Worm (Caenorhabditis elegans): ENCODE data around the gene F10G7.9.

F10G7.9 gene

ce11 chrII:4673242-4673641 lies 33.0 kb downstream of the F10G7.9 start:
- TF ChIP-seq mxl-3 (GFP tag; optimal IDR thresholded peaks at IDR 0.05) = no peak
- peak; percentile 72 for TF ChIP-seq set-16 (GFP tag; IDR thresholded peaks at IDR 0.05)
- no peak for TF ChIP-seq gei-8 (GFP tag; optimal IDR thresholded peaks at IDR 0.05)
- no peak for TF ChIP-seq ctbp-1 (GFP tag; IDR thresholded peaks at IDR 0.05)
- TF ChIP-seq pha-4 (GFP tag; IDR thresholded peaks at IDR 0.05) = no peak
- no peak for TF ChIP-seq pha-4 (tag; optimal IDR thresholded peaks at IDR 0.05)
- no peak for TF ChIP-seq ceh-44 (GFP tag; IDR thresholded peaks at IDR 0.05)
- 0 out of 2 replicates have a peak, but pooled peaks have one; percentile 2 for TF ChIP-seq mxl-2 (GFP tag; conservative IDR thresholded peaks at IDR 0.05)
- no peak for TF ChIP-seq dmd-8 (GFP tag; IDR thresholded peaks at IDR 0.05)

- no peak for TF ChIP-seq T26A8.4 (GFP tag; IDR thresholded peaks at IDR 0.05)
- TF ChIP-seq daf-12 (tag; optimal IDR thresholded peaks at IDR 0.05) = no peak
- 0 out of 2 replicates have a peak, but pooled peaks have one; percentile 14 for TF ChIP-seq vab-7 (GFP tag; IDR thresholded peaks at IDR 0.05)
- TF ChIP-seq fkh-10 (GFP tag; optimal IDR thresholded peaks at IDR 0.05) = peak; percentile 2
- TF ChIP-seq F26F4.8 (GFP tag; conservative IDR thresholded peaks at IDR 0.05) = no peak
- no peak for TF ChIP-seq Y48G9A.11 (GFP tag; IDR thresholded peaks at IDR 0.05)
- TF ChIP-seq dmd-6 (GFP tag; IDR thresholded peaks at IDR 0.05) = peak; percentile 44
- TF ChIP-seq nhr-76 (tag; optimal IDR thresholded peaks at IDR 0.05) = no peak
- TF ChIP-seq ztf-7 (tag; optimal IDR thresholded peaks at IDR 0.05) = no peak
- no peak for TF ChIP-seq nhr-6 (tag; optimal IDR thresholded peaks at IDR 0.05)
- TF ChIP-seq gei-8 (GFP tag; optimal IDR thresholded peaks at IDR 0.05) = no peak
- TF ChIP-seq ZK337.2 (GFP tag; IDR thresholded peaks at IDR 0.05) = no peak
- TF ChIP-seq nhr-111 (GFP tag; optimal IDR thresholded peaks at IDR 0.05) = no peak
- TF ChIP-seq mxl-3 (GFP tag; optimal IDR thresholded peaks at IDR 0.05) = peak; percentile 87
- no peak for TF ChIP-seq jun-1 (tag; optimal IDR thresholded peaks at IDR 0.05)
- peak; percentile 55 to 92 for TF ChIP-seq mdl-1 (tag; optimal IDR thresholded peaks at IDR 0.05)
- TF ChIP-seq F44E2.7 (GFP tag; IDR thresholded peaks at IDR 0.05) = no peak
- TF ChIP-seq Y5F2A.4 (GFP tag; optimal IDR thresholded peaks at IDR 0.05) = no peak
- TF ChIP-seq T20F7.1 (GFP tag; optimal IDR thresholded peaks at IDR 0.05) = no peak
- TF ChIP-seq Y75B8A.6 (GFP tag; IDR thresholded peaks at IDR 0.05) = no peak
- TF ChIP-seq ceh-32 (tag; optimal IDR thresholded peaks at IDR 0.05; ENCODE audit: poor library complexity) = no peak
- TF ChIP-seq dpl-1 (GFP tag; optimal IDR thresholded peaks at IDR 0.05) = peak; percentile 40
- no peak for TF ChIP-seq madf-5 (GFP tag; IDR thresholded peaks at IDR 0.05)
- peak; percentile 91 for TF ChIP-seq hlh-30 (tag; optimal IDR thresholded peaks at IDR 0.05; ENCODE audit: insufficient read depth)
- peak; percentile 66 for TF ChIP-seq hlh-11 (tag; optimal IDR thresholded peaks at IDR 0.05)
- no peak for TF ChIP-seq ceh-44 (GFP tag; IDR thresholded peaks at IDR 0.05)
- no peak for TF ChIP-seq F10B5.3 (tag; optimal IDR thresholded peaks at IDR 0.05)
- no peak for TF ChIP-seq tra-1 (GFP tag; IDR thresholded peaks at IDR 0.05)
- TF ChIP-seq pqm-1 (tag; optimal IDR thresholded peaks at IDR 0.05) = peak; percentile 66
- no peak for TF ChIP-seq php-3 (GFP tag; IDR thresholded peaks at IDR 0.05)
- no peak for TF ChIP-seq tag-97 (GFP tag; IDR thresholded peaks at IDR 0.05)
- TF ChIP-seq nhr-77 (tag; optimal IDR thresholded peaks at IDR 0.05) = peak; percentile 67
- no peak for TF ChIP-seq ZK546.5 (tag; optimal IDR thresholded peaks at IDR 0.05)
- peak; percentile 60; the same call in 1 of the 2 replicates for TF ChIP-seq hmg-1.1 (GFP tag; IDR thresholded peaks at IDR 0.05)
- TF ChIP-seq nhr-41 (GFP tag; IDR thresholded peaks at IDR 0.05) = 0 out of 2 replicates have a peak, but pooled peaks have one; percentile 40
- no peak for TF ChIP-seq fos-1 (tag; optimal IDR thresholded peaks at IDR 0.05)
- peak; percentile 50 for TF ChIP-seq nhr-28 (tag; optimal IDR thresholded peaks at IDR 0.05)
- TF ChIP-seq R02D3.7 (tag; optimal IDR thresholded peaks at IDR 0.05) = no peak
- TF ChIP-seq mes-2 (tag; optimal IDR thresholded peaks at IDR 0.05; ENCODE audit: poor library complexity, severe bottlenecking) = no peak
- peak; percentile 61 for TF ChIP-seq nhr-25 (tag; optimal IDR thresholded peaks at IDR 0.05; ENCODE audit: borderline replicate concordance, insufficient read depth)
- no peak for TF ChIP-seq snpc-4 (tag; optimal IDR thresholded peaks at IDR 0.05)
- TF ChIP-seq dmd-8 (GFP tag; IDR thresholded peaks at IDR 0.05) = no peak
- TF ChIP-seq nhr-10 (tag; optimal IDR thresholded peaks at IDR 0.05) = no peak
- TF ChIP-seq lim-7 (GFP tag; IDR thresholded peaks at IDR 0.05) = no peak
These were observed 33.6 kb downstream of the F10G7.9 start, which contains the start of the genes clec-140 and hmg-11 for ce11 chrII:4672584-4673110. Gene clec-140 (plus strand): TSS chrII:4673060. Gene hmg-11 (plus strand): TSS chrII:4673085.

All from whole organism, L4 larva.